Worm (Caenorhabditis elegans) whole organism, L1 larva: ENCODE results near the gene lsd-1.

Experiments
- alr-1 ChIP-seq: fragments of 200-800 bp; sonication (Bioruptor generic); optimal IDR thresholded peaks from 2 replicates; lab custom pipeline; 2018; ENCODE audit warnings: borderline replicate concordance, mild to moderate bottlenecking, missing genetic modification characterization, missing compliant biosample characterization
- ces-1 ChIP-seq: fragments of 150-350 bp; optimal IDR thresholded peaks from 2 replicates; lab custom pipeline; 2014; ENCODE audit warnings: missing biosample characterization, missing genetic modification reagents, missing genetic modification characterization
- egl-27 ChIP-seq, 2 experiments: fragments of 150-350 bp in 1 of 2; sonication (generic microtip); optimal IDR thresholded peaks; 3 replicates each; lab custom pipeline; 2017 to 2018; ENCODE audit warnings: missing biosample characterization in 2 of 2, missing genetic modification characterization in 2 of 2, missing genetic modification reagents in 2 of 2
- jun-1 ChIP-seq: fragments of 150-350 bp; optimal IDR thresholded peaks from 2 replicates; lab custom pipeline; 2014; ENCODE audit warnings: missing biosample characterization, missing genetic modification reagents, missing genetic modification characterization
- lin-39 ChIP-seq: fragments of 150-350 bp; optimal IDR thresholded peaks from 2 replicates; lab custom pipeline; 2014; ENCODE audit warnings: missing biosample characterization, missing genetic modification reagents, missing genetic modification characterization
- mep-1 ChIP-seq: fragments of 150-350 bp; optimal IDR thresholded peaks from 2 replicates; lab custom pipeline; 2014; ENCODE audit warnings: missing biosample characterization, missing genetic modification characterization
- nhr-11 ChIP-seq: fragments of 150-350 bp; optimal IDR thresholded peaks from 2 replicates; lab custom pipeline; 2014; ENCODE audit warnings: missing biosample characterization, missing genetic modification characterization
- nhr-20 ChIP-seq: sonication (generic microtip); optimal IDR thresholded peaks from 2 replicates; lab custom pipeline; 2016; ENCODE audit warnings: mild to moderate bottlenecking, missing genetic modification characterization, missing compliant biosample characterization
- nhr-28 ChIP-seq: fragments of 150-350 bp; optimal IDR thresholded peaks from 2 replicates; lab custom pipeline; 2014; ENCODE audit warnings: missing biosample characterization, missing genetic modification characterization
- nhr-76 ChIP-seq: sonication (generic microtip); optimal IDR thresholded peaks from 2 replicates; lab custom pipeline; 2017; ENCODE audit warnings: missing biosample characterization, missing genetic modification characterization
- nhr-77 ChIP-seq: fragments of 150-350 bp; optimal IDR thresholded peaks from 2 replicates; lab custom pipeline; 2014; ENCODE audit warnings: missing biosample characterization, missing genetic modification characterization
- unc-62 ChIP-seq: fragments of 150-350 bp; optimal IDR thresholded peaks from 2 replicates; lab custom pipeline; 2014; ENCODE audit warnings: missing biosample characterization, missing genetic modification reagents, missing genetic modification characterization

DNA sequence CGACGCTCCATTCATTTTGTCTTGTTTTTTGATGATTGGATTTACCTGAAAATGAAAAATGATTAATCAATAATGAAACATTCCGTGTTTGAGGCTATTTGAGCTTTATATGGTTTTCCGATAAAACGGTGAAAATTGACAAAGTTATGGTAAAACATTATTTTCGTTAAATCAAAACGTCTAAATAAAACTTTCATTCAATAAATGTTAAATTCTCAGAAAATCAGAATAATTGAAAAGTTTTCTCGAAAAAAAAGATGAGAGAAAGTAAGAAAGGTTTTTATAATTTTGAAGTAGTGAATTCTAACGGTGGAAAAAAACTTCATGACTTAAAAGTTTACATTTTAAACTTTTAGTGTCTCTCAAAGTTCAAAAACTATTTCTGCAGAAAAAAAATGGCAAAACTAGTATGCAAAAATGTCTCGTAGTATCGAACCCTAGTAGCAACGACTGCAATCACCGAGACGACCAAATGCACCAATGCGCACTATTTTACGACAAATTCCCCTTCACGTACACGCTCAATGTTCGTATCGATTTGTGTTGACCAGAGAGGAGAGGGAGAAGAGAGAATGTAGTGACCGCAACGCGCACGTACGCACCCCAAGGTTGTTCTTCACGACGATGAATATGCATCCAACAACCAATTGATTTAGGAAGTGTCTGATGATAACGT is 1.7 kb upstream of the lsd-1 start, which contains the start of gene nfya-1:
- TF ChIP-seq alr-1 (tag; lab: Kevin White, UChicago) (no peak), jun-1 (no peak), nhr-77 (tag; lab: Kevin White, UChicago) (peak; percentile 2), ces-1 (GFP tag; lab: Kevin White, UChicago) (no peak), nhr-20 (tag; lab: Kevin White, UChicago) (peak; percentile 50), egl-27 (tag; optimal IDR thresholded peaks at IDR 0.05; lab: Kevin White, UChicago) (no peak), nhr-28 (tag; lab: Kevin White, UChicago) (no peak), unc-62 (GFP tag; lab: Kevin White, UChicago) (no peak), nhr-11 (no peak), nhr-76 (tag; lab: Kevin White, UChicago) (no peak), mep-1 (tag; lab: Kevin White, UChicago) (peak; percentile 84), lin-39 (tag; lab: Kevin White, UChicago) (no peak)
